Worm (Caenorhabditis elegans) whole organism, L2 larva: ENCODE results near the gene C33C12.11.

Source experiments
- egl-27 ChIP-seq: sonication (generic microtip); optimal IDR thresholded peaks from 3 replicates; lab custom pipeline; 2017; ENCODE audit warnings: missing biosample characterization, missing genetic modification reagents, missing genetic modification characterization
- elt-3 ChIP-seq: sonication (generic microtip); optimal IDR thresholded peaks from 2 replicates; lab custom pipeline; 2017; ENCODE audit warnings: missing biosample characterization, missing genetic modification characterization
- nhr-11 ChIP-seq: fragments of 150-350 bp; optimal IDR thresholded peaks from 2 replicates; lab custom pipeline; 2014; ENCODE audit warnings: missing biosample characterization, missing genetic modification characterization
- peb-1 ChIP-seq: fragments of 150-350 bp; optimal IDR thresholded peaks from 2 replicates; lab custom pipeline; 2014; ENCODE audit warnings: missing biosample characterization, missing genetic modification characterization
- ztf-11 ChIP-seq: sonication (generic microtip); optimal IDR thresholded peaks from 2 replicates; lab custom pipeline; 2017; ENCODE audit warnings: missing biosample characterization, missing genetic modification characterization
- ztf-4 ChIP-seq: fragments of 150-350 bp; optimal IDR thresholded peaks from 2 replicates; lab custom pipeline; 2014; ENCODE audit warnings: missing biosample characterization, missing genetic modification characterization

DNA sequence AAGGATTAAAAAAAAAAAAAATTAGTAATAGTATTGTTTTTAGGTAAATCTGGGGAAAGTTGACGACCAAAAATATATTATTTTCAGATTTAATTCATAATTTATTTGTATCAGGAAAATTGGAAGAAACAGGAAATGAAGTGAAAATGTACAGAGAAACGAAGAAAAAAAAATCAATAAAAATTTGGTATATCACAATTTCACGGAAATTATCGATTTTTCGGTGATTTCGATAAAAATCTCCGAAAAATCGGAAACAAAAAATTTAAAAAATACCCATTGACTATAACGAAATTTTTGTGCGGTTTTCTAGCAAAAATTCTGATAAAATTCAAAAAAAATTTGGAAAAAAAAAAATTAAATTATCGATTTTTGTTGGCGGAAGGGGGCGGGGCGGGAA, 28.6 kb upstream of the C33C12.11 start:
- no peak for TF ChIP-seq ztf-11 (tag; lab: Kevin White, UChicago)
- TF ChIP-seq elt-3 (tag; lab: Kevin White, UChicago) = no peak
- no peak for TF ChIP-seq peb-1 (tag; lab: Kevin White, UChicago)
- no peak for TF ChIP-seq nhr-11 (tag; lab: Kevin White, UChicago)
- no peak for TF ChIP-seq ztf-4
- TF ChIP-seq egl-27 (tag; lab: Kevin White, UChicago) = no peak
